Worm (Caenorhabditis elegans) whole organism, early embryonic: Measurements from ENCODE around the gene popl-1.

Experiments used
- B0310.2 ChIP-seq: sonication (generic microtip); optimal IDR thresholded peaks from 2 replicates; lab custom pipeline; 2016; ENCODE audit warnings: mild to moderate bottlenecking, missing genetic modification characterization, missing compliant biosample characterization
- F13C5.2 ChIP-seq: sonication (generic microtip); optimal IDR thresholded peaks from 2 replicates; lab custom pipeline; 2017; ENCODE audit warnings: mild to moderate bottlenecking, missing genetic modification characterization, inconsistent platforms, missing compliant biosample characterization
- aly-1 ChIP-seq: sonication (generic microtip); optimal IDR thresholded peaks from 2 replicates; lab custom pipeline; 2016; ENCODE audit warnings: missing genetic modification characterization, missing compliant biosample characterization
- ama-1 ChIP-seq: fragments of 150-350 bp; optimal IDR thresholded peaks from 2 replicates; lab custom pipeline; 2014
- ceh-13 ChIP-seq: fragments of 200-800 bp; sonication (Bioruptor generic); optimal IDR thresholded peaks from 2 replicates; lab custom pipeline; 2018; ENCODE audit warnings: mild to moderate bottlenecking, missing genetic modification characterization, missing compliant biosample characterization
- ceh-36 ChIP-seq: sonication (generic microtip); optimal IDR thresholded peaks from 2 replicates; lab custom pipeline; 2016; ENCODE audit warnings: missing genetic modification characterization, inconsistent platforms, missing compliant biosample characterization
- ets-7 ChIP-seq: sonication (generic microtip); optimal IDR thresholded peaks from 2 replicates; lab custom pipeline; 2016; ENCODE audit warnings: missing genotype, missing genetic modification characterization, missing compliant biosample characterization
- flt-1 ChIP-seq: fragments of 200-800 bp; sonication (Bioruptor generic); IDR thresholded peaks from 2 replicates; pipeline ENCODE4 v1.3.6; 2022; ENCODE audit warnings: missing genetic modification characterization, missing compliant biosample characterization
- hmbx-1 ChIP-seq: sonication (generic microtip); optimal IDR thresholded peaks from 2 replicates; lab custom pipeline; 2016; ENCODE audit warnings: mild to moderate bottlenecking, missing genetic modification characterization, missing compliant biosample characterization
- hmg-4 ChIP-seq: fragments of 200-800 bp; sonication (Bioruptor generic); optimal IDR thresholded peaks from 2 replicates; lab custom pipeline; 2018; ENCODE audit warnings: mild to moderate bottlenecking, missing genetic modification characterization, missing compliant biosample characterization
- hnd-1 ChIP-seq: sonication (generic microtip); optimal IDR thresholded peaks from 2 replicates; lab custom pipeline; 2016; ENCODE audit warnings: missing genetic modification characterization, missing compliant biosample characterization
- pes-1 ChIP-seq: fragments of 200-800 bp; sonication (Bioruptor generic); IDR thresholded peaks from 2 replicates; pipeline ENCODE4 v1.3.6; 2022; ENCODE audit warnings: missing genetic modification reagents, missing genetic modification characterization, missing compliant biosample characterization
- scrt-1 ChIP-seq: fragments of 200-800 bp; sonication (Bioruptor generic); IDR thresholded peaks from 2 replicates; pipeline ENCODE4 v1.3.6; 2022; ENCODE audit warnings: missing genetic modification characterization, missing compliant biosample characterization
- sea-1 ChIP-seq: fragments of 200-800 bp; sonication (Bioruptor generic); conservative IDR thresholded peaks from 2 replicates; pipeline ENCODE4 v1.3.6; 2022; ENCODE audit warnings: missing genetic modification characterization, missing compliant biosample characterization
- tbx-11 ChIP-seq: fragments of 200-800 bp; sonication (Bioruptor generic); IDR thresholded peaks from 2 replicates; pipeline ENCODE4 v1.3.6; 2022; ENCODE audit warnings: missing genetic modification characterization, missing compliant biosample characterization
- tbx-37 ChIP-seq: fragments of 200-800 bp; sonication (Bioruptor generic); conservative IDR thresholded peaks from 2 replicates; pipeline ENCODE4 v1.3.6; 2022; ENCODE audit warnings: missing genetic modification reagents, missing genetic modification characterization, missing compliant biosample characterization
- tra-4 ChIP-seq: sonication (generic microtip); optimal IDR thresholded peaks from 2 replicates; lab custom pipeline; 2017; ENCODE audit warnings: missing genetic modification characterization, missing compliant biosample characterization

The popl-1 gene

ce11 chrIII:6431766-6432228 lies 1.1 kb upstream of the popl-1 start, which contains the start of the genes mrps-17 and txdc-9:
mrps-17 (minus strand) TSS chrIII:6431798.
txdc-9 (plus strand) TSS chrIII:6432178.
- TF ChIP-seq ceh-36 (no peak), ama-1 (no peak), flt-1 (0 out of 2 replicates have a peak, but pooled peaks have one; percentile 38), F13C5.2 (tag; lab: Kevin White, UChicago) (peak; percentile 67), scrt-1 (no peak)

ce11 chrIII:6427205-6427604 lies 3.5 kb downstream of the popl-1 start, which contains the start of gene C05D11.8:
C05D11.8 (minus strand) TSS chrIII:6427305.
- TF ChIP-seq ama-1 (no peak), flt-1 (no peak), F13C5.2 (tag; lab: Kevin White, UChicago) (no peak), aly-1 (tag; lab: Kevin White, UChicago) (no peak), hnd-1 (tag; lab: Kevin White, UChicago) (no peak), scrt-1 (no peak), hmg-4 (GFP tag; lab: Kevin White, UChicago) (no peak), ceh-36 (no peak), ets-7 (tag; lab: Kevin White, UChicago) (no peak), tbx-37 (GFP tag; lab: Robert Waterston, UW) (no peak), sea-1 (GFP tag; lab: Robert Waterston, UW) (no peak), hmbx-1 (tag; lab: Kevin White, UChicago) (no peak)

ce11 chrIII:6422721-6423120 lies 8.0 kb downstream of the popl-1 start:
- TF ChIP-seq pes-1 (GFP tag; lab: Robert Waterston, UW), result no peak
- TF ChIP-seq scrt-1, result no peak
- no peak for TF ChIP-seq ama-1
- no peak for TF ChIP-seq F13C5.2 (tag; lab: Kevin White, UChicago)
- no peak for TF ChIP-seq B0310.2 (tag; lab: Kevin White, UChicago)

ce11 chrIII:6421973-6422511 lies 8.7 kb downstream of the popl-1 start:
- TF ChIP-seq sea-1 (GFP tag; lab: Robert Waterston, UW) (no peak), hnd-1 (tag; lab: Kevin White, UChicago) (no peak), ceh-36 (no peak), hmg-4 (GFP tag; lab: Kevin White, UChicago) (no peak), ceh-13 (GFP tag; lab: Kevin White, UChicago) (no peak), ets-7 (tag; lab: Kevin White, UChicago) (no peak), flt-1 (no peak), tra-4 (no peak), tbx-11 (no peak), tbx-37 (GFP tag; lab: Robert Waterston, UW) (no peak), scrt-1 (no peak), B0310.2 (tag; lab: Kevin White, UChicago) (no peak), ama-1 (no peak), hmbx-1 (tag; lab: Kevin White, UChicago) (no peak), aly-1 (tag; lab: Kevin White, UChicago) (no peak), pes-1 (GFP tag; lab: Robert Waterston, UW) (no peak), F13C5.2 (tag; lab: Kevin White, UChicago) (no peak)

DNA sequence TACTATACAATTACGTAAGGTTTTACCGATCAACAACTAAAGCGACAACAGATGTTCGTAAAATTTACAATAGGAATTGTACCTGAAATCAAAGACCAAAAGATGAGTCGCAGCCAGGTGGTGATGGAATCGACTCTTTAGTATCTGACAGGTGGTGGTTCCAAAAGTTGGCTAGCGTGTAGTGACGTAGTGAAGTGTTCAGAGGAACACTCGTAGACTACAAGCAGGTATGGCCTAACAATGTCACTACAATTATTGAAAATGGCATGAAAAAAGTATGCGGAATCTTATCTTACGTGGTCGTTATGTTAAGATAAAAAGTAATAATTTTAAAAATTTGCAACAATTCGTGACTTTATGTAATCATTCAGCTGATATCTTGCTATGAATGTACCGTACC lies 9.3 kb downstream of the popl-1 start:
- TF ChIP-seq ceh-36 (no peak), scrt-1 (no peak), hmg-4 (GFP tag; lab: Kevin White, UChicago) (no peak), ets-7 (tag; lab: Kevin White, UChicago) (no peak), ceh-13 (GFP tag; lab: Kevin White, UChicago) (no peak), tbx-11 (no peak)

DNA sequence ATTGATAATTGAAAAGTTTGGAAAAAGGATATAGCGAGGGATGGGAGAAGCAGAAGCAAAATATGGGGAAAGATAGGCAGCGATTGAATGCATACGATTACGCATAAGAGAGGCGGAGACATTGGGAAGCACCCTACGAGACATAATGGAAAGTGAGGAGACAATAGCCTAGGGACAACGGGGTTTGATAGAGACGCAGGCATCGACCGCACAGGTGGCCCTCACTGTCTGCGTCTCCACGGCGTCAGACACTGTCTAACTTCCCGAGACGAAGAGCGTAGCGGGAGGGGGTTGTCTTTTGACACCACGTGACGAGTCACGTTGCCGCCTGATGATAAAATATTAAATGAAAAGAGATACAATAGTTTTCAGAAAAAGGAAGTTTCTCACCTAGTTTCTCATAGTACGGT lies 9.7 kb downstream of the popl-1 start:
- TF ChIP-seq sea-1 (GFP tag; lab: Robert Waterston, UW) (no peak), hmbx-1 (tag; lab: Kevin White, UChicago) (no peak), pes-1 (GFP tag; lab: Robert Waterston, UW) (no peak), tbx-11 (no peak), aly-1 (tag; lab: Kevin White, UChicago) (no peak), flt-1 (no peak), hnd-1 (tag; lab: Kevin White, UChicago) (no peak), ceh-13 (GFP tag; lab: Kevin White, UChicago) (no peak), B0310.2 (tag; lab: Kevin White, UChicago) (no peak), tra-4 (no peak), ets-7 (tag; lab: Kevin White, UChicago) (no peak), ama-1 (no peak), hmg-4 (GFP tag; lab: Kevin White, UChicago) (no peak), tbx-37 (GFP tag; lab: Robert Waterston, UW) (no peak), ceh-36 (no peak), F13C5.2 (tag; lab: Kevin White, UChicago) (no peak), scrt-1 (no peak)

DNA sequence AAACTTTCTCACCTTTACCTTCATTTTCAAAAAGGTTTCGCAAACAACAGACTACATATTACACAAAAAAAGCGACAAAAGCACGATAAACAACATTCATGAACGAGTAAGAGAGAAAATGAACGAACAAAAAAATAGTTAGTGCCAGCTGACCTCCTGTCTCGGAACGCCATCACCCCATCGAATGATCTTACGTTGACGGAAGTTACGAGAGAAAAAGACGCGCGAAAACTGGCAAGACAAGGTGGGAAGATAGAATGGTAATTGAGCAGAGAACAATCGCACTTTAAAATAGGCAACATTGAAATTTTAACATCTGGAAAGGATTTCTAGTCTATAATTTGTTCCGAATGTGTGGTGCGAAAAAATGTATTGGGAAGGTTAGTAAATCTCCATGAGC lies 10.5 kb downstream of the popl-1 start:
- TF ChIP-seq F13C5.2 (tag; lab: Kevin White, UChicago), result no peak
- TF ChIP-seq ceh-13 (GFP tag; lab: Kevin White, UChicago), result no peak
- no peak for TF ChIP-seq ets-7 (tag; lab: Kevin White, UChicago)
- TF ChIP-seq tbx-37 (GFP tag; lab: Robert Waterston, UW), result no peak
- TF ChIP-seq aly-1 (tag; lab: Kevin White, UChicago), result no peak
- TF ChIP-seq sea-1 (GFP tag; lab: Robert Waterston, UW), result no peak
- no peak for TF ChIP-seq ceh-36
- TF ChIP-seq flt-1, result no peak
- TF ChIP-seq ama-1, result no peak
- TF ChIP-seq pes-1 (GFP tag; lab: Robert Waterston, UW), result no peak
- TF ChIP-seq hmg-4 (GFP tag; lab: Kevin White, UChicago), result no peak
- no peak for TF ChIP-seq B0310.2 (tag; lab: Kevin White, UChicago)
- TF ChIP-seq scrt-1, result no peak
- TF ChIP-seq hmbx-1 (tag; lab: Kevin White, UChicago), result no peak
